Fruit fly (Drosophila melanogaster) whole organism, prepupa: ENCODE results near the gene Trmt61.

ENCODE experiments used
- Blimp-1 ChIP-seq: fragments of 200-800 bp; sonication (Bioruptor generic); optimal IDR thresholded peaks from 3 replicates; lab custom pipeline; 2017; ENCODE audit warnings: missing biosample characterization, missing genetic modification characterization, mild to moderate bottlenecking, moderate library complexity, missing genetic modification reagents
- CG10631 ChIP-seq: fragments of 200-800 bp; sonication (Bioruptor generic); optimal IDR thresholded peaks from 2 replicates; lab custom pipeline; 2016; ENCODE audit warnings: missing biosample characterization, missing genetic modification characterization
- CG11294 ChIP-seq: fragments of 200-800 bp; sonication (Bioruptor generic); IDR thresholded peaks from 2 replicates; pipeline ENCODE4 v1.3.6; 2022; ENCODE audit warnings: missing biosample characterization, missing genetic modification characterization
- CG11902 ChIP-seq: fragments of 200-800 bp; sonication (Bioruptor generic); optimal IDR thresholded peaks from 3 replicates; lab custom pipeline; 2016; ENCODE audit warnings: missing biosample characterization, missing genetic modification characterization
- CG1621 ChIP-seq: fragments of 200-800 bp; sonication (Bioruptor generic); optimal IDR thresholded peaks from 3 replicates; lab custom pipeline; 2018; ENCODE audit warnings: missing biosample characterization, mild to moderate bottlenecking, missing genetic modification characterization
- CG16779 ChIP-seq: fragments of 200-800 bp; sonication (Bioruptor generic); optimal IDR thresholded peaks from 3 replicates; lab custom pipeline; 2017; ENCODE audit warnings: missing biosample characterization, mild to moderate bottlenecking, missing genetic modification characterization
- CG3032 ChIP-seq: fragments of 200-800 bp; optimal IDR thresholded peaks from 2 replicates; lab custom pipeline; 2019; ENCODE audit warnings: missing biosample characterization, mild to moderate bottlenecking, missing genetic modification characterization, moderate library complexity
- CG32006 ChIP-seq: fragments of 200-800 bp; sonication (Bioruptor generic); optimal IDR thresholded peaks from 3 replicates; lab custom pipeline; 2017; ENCODE audit warnings: missing biosample characterization, mild to moderate bottlenecking, missing genetic modification characterization
- CG34406 ChIP-seq: fragments of 200-800 bp; sonication (Bioruptor generic); optimal IDR thresholded peaks from 3 replicates; lab custom pipeline; 2016; ENCODE audit warnings: missing biosample characterization, missing genetic modification characterization
- CG4318 ChIP-seq: fragments of 200-800 bp; sonication (Bioruptor generic); optimal IDR thresholded peaks from 3 replicates; lab custom pipeline; 2017; ENCODE audit warnings: missing biosample characterization, mild to moderate bottlenecking, missing genetic modification characterization
- CG6163 ChIP-seq: fragments of 200-800 bp; sonication (Bioruptor generic); IDR thresholded peaks from 3 replicates; pipeline ENCODE4 v1.3.6; 2022; ENCODE audit warnings: missing biosample characterization, missing genetic modification characterization
- CG6276 ChIP-seq: fragments of 200-800 bp; sonication (Bioruptor generic); optimal IDR thresholded peaks from 2 replicates; lab custom pipeline; 2017; ENCODE audit warnings: missing biosample characterization, mild to moderate bottlenecking, missing genetic modification characterization
- CG6792 ChIP-seq: fragments of 200-800 bp; sonication (Bioruptor generic); optimal IDR thresholded peaks from 3 replicates; lab custom pipeline; 2016; ENCODE audit warnings: missing biosample characterization, missing genetic modification characterization
- CG6808 ChIP-seq: fragments of 200-800 bp; sonication (Bioruptor generic); optimal IDR thresholded peaks from 3 replicates; lab custom pipeline; 2017; ENCODE audit warnings: missing biosample characterization, missing genetic modification characterization, mild to moderate bottlenecking, moderate library complexity, missing genetic modification reagents
- CG7368 ChIP-seq: fragments of 200-800 bp; sonication (Bioruptor generic); optimal IDR thresholded peaks from 3 replicates; lab custom pipeline; 2016; ENCODE audit warnings: missing biosample characterization, missing genetic modification characterization
- CG8119 ChIP-seq: fragments of 200-800 bp; sonication (Bioruptor generic); IDR thresholded peaks from 3 replicates; pipeline ENCODE4 v1.3.6; 2022; ENCODE audit warnings: missing biosample characterization, missing genetic modification characterization
- CG8632 ChIP-seq: fragments of 200-800 bp; sonication (Bioruptor generic); optimal IDR thresholded peaks from 3 replicates; lab custom pipeline; 2016; ENCODE audit warnings: missing biosample characterization, missing genetic modification characterization
- CG9139 ChIP-seq: fragments of 200-800 bp; sonication (Bioruptor generic); optimal IDR thresholded peaks from 3 replicates; lab custom pipeline; 2017; ENCODE audit warnings: missing biosample characterization, mild to moderate bottlenecking, missing genetic modification characterization
- Eip75B ChIP-seq: fragments of 200-800 bp; sonication (Bioruptor generic); optimal IDR thresholded peaks from 3 replicates; lab custom pipeline; 2016; ENCODE audit warnings: missing biosample characterization, missing genetic modification characterization
- Eip78C ChIP-seq: fragments of 200-800 bp; sonication (Bioruptor generic); peaks from one replicate; lab custom pipeline; 2016; ENCODE audit warnings: missing biosample characterization, missing genetic modification characterization
- Eip93F ChIP-seq: fragments of 200-800 bp; sonication (Bioruptor generic); optimal IDR thresholded peaks from 2 replicates; lab custom pipeline; 2016; ENCODE audit warnings: missing biosample characterization, mild to moderate bottlenecking, missing genetic modification characterization
- Ets96B ChIP-seq: fragments of 200-800 bp; optimal IDR thresholded peaks from 2 replicates; lab custom pipeline; 2019; ENCODE audit warnings: missing biosample characterization, mild to moderate bottlenecking, missing genetic modification characterization, moderate library complexity
- Hr38 ChIP-seq: sonication (Bioruptor generic); optimal IDR thresholded peaks from 2 replicates; lab custom pipeline; 2016; ENCODE audit warnings: missing biosample characterization, missing genetic modification characterization
- Hr39 ChIP-seq: fragments of 200-800 bp; sonication (Bioruptor generic); optimal IDR thresholded peaks from 2 replicates; lab custom pipeline; 2016; ENCODE audit warnings: missing biosample characterization, missing genetic modification characterization
- Met ChIP-seq: fragments of 200-800 bp; sonication (Bioruptor generic); optimal IDR thresholded peaks from 3 replicates; lab custom pipeline; 2016; ENCODE audit warnings: missing biosample characterization, missing genetic modification characterization
- OdsH ChIP-seq: fragments of 200-800 bp; sonication (Bioruptor generic); optimal IDR thresholded peaks from 3 replicates; lab custom pipeline; 2016; ENCODE audit warnings: missing biosample characterization, missing genetic modification characterization
- Smox ChIP-seq: fragments of 200-800 bp; sonication (Bioruptor generic); optimal IDR thresholded peaks from 3 replicates; lab custom pipeline; 2016; ENCODE audit warnings: missing biosample characterization, missing genetic modification characterization
- Sox102F ChIP-seq: fragments of 200-800 bp; sonication (Bioruptor generic); optimal IDR thresholded peaks from 2 replicates; lab custom pipeline; 2016; ENCODE audit warnings: missing biosample characterization, mild to moderate bottlenecking, missing genetic modification characterization
- Sox15 ChIP-seq: fragments of 200-800 bp; sonication (Bioruptor generic); optimal IDR thresholded peaks from 3 replicates; lab custom pipeline; 2016; ENCODE audit warnings: missing biosample characterization, missing genetic modification characterization
- achi ChIP-seq: fragments of 200-800 bp; sonication (Bioruptor generic); optimal IDR thresholded peaks from 3 replicates; lab custom pipeline; 2016; ENCODE audit warnings: missing biosample characterization, missing genetic modification characterization
- acj6 ChIP-seq: fragments of 200-800 bp; sonication (Bioruptor generic); optimal IDR thresholded peaks from 3 replicates; lab custom pipeline; 2016; ENCODE audit warnings: missing biosample characterization, missing genetic modification characterization
- cyc ChIP-seq: fragments of 200-800 bp; sonication (Bioruptor generic); optimal IDR thresholded peaks from 3 replicates; lab custom pipeline; 2016; ENCODE audit warnings: missing biosample characterization, missing genetic modification characterization
- dac ChIP-seq: fragments of 200-800 bp; sonication (Bioruptor generic); optimal IDR thresholded peaks from 2 replicates; lab custom pipeline; 2017; ENCODE audit warnings: missing biosample characterization, mild to moderate bottlenecking, missing genetic modification characterization
- dsx ChIP-seq: fragments of 200-800 bp; optimal IDR thresholded peaks from 3 replicates; lab custom pipeline; 2019; ENCODE audit warnings: missing biosample characterization, mild to moderate bottlenecking, missing genetic modification characterization, moderate library complexity; ENCODE audit not compliant: poor library complexity, severe bottlenecking
- eg ChIP-seq: fragments of 200-800 bp; sonication (Bioruptor generic); IDR thresholded peaks from 3 replicates; pipeline ENCODE4 v1.3.6; 2022; ENCODE audit warnings: missing biosample characterization, missing genetic modification characterization
- esn ChIP-seq: fragments of 200-800 bp; sonication (Bioruptor generic); optimal IDR thresholded peaks from 2 replicates; lab custom pipeline; 2016; ENCODE audit warnings: missing biosample characterization, mild to moderate bottlenecking, missing genetic modification characterization, moderate library complexity
- fd59A ChIP-seq: fragments of 200-800 bp; sonication (Bioruptor generic); optimal IDR thresholded peaks from 2 replicates; lab custom pipeline; 2017; ENCODE audit warnings: missing biosample characterization, mild to moderate bottlenecking, missing genetic modification characterization, missing genetic modification reagents
- fkh ChIP-seq: fragments of 200-800 bp; sonication (Bioruptor generic); optimal IDR thresholded peaks from 3 replicates; lab custom pipeline; 2017; ENCODE audit warnings: missing biosample characterization, mild to moderate bottlenecking, missing genetic modification characterization, moderate library complexity
- lz ChIP-seq: fragments of 200-800 bp; sonication (Bioruptor generic); optimal IDR thresholded peaks from 3 replicates; lab custom pipeline; 2016; ENCODE audit warnings: missing biosample characterization, missing genetic modification characterization
- net ChIP-seq: fragments of 200-800 bp; sonication (Bioruptor generic); optimal IDR thresholded peaks from 3 replicates; lab custom pipeline; 2016; ENCODE audit warnings: missing biosample characterization, missing genetic modification characterization
- pdm3 ChIP-seq: fragments of 200-800 bp; sonication (Bioruptor generic); optimal IDR thresholded peaks from 3 replicates; lab custom pipeline; 2016; ENCODE audit warnings: missing biosample characterization, missing genetic modification characterization
- salr ChIP-seq, 2 experiments: fragments of 200-800 bp; sonication (Bioruptor generic); optimal IDR thresholded peaks; 3 replicates each; lab custom pipeline; 2016 to 2018; ENCODE audit warnings: missing biosample characterization in 2 of 2, missing genetic modification characterization in 2 of 2, mild to moderate bottlenecking in 1 of 2
- spab ChIP-seq: fragments of 200-800 bp; sonication (Bioruptor generic); optimal IDR thresholded peaks from 2 replicates; lab custom pipeline; 2017; ENCODE audit warnings: missing biosample characterization, mild to moderate bottlenecking, missing genetic modification characterization, missing genetic modification reagents
- ss ChIP-seq, 2 experiments: fragments of 200-800 bp; sonication (Bioruptor generic); optimal IDR thresholded peaks; 2 replicates in 1 of 2; 3 replicates in 1 of 2; lab custom pipeline; 2017 to 2018; ENCODE audit warnings: mild to moderate bottlenecking in 2 of 2, missing biosample characterization in 2 of 2, missing genetic modification characterization in 2 of 2, moderate library complexity in 1 of 2
- svp ChIP-seq: fragments of 200-800 bp; sonication (Bioruptor generic); peaks from one replicate; lab custom pipeline; 2016; ENCODE audit warnings: missing biosample characterization, missing genetic modification characterization
- vri ChIP-seq: fragments of 200-800 bp; sonication (Bioruptor generic); optimal IDR thresholded peaks from 3 replicates; lab custom pipeline; 2016; ENCODE audit warnings: missing biosample characterization, mild to moderate bottlenecking, missing genetic modification characterization

Gene Trmt61

dm6 chr3R:26012801-26013663, 46.3 kb upstream of the Trmt61 start (continued):
- TF ChIP-seq CG11294 (no peak), CG6163 (peak; percentile 17; the same call in 1 of the 3 replicates), esn (GFP tag; lab: Kevin White, UChicago) (peak; percentile 59), Eip78C (GFP tag; lab: Kevin White, UChicago) (peak; percentile 69), dsx (peak; percentile 64), CG6792 (GFP tag; lab: Kevin White, UChicago) (no peak), CG34406 (GFP tag; lab: Kevin White, UChicago) (peak; percentile 10), Met (GFP tag; lab: Kevin White, UChicago) (peak; percentile 44), spab (GFP tag; lab: Kevin White, UChicago) (peak; percentile 43), Smox (peak; percentile 18), Eip93F (GFP tag; lab: Kevin White, UChicago) (no peak), CG8119 (GFP tag; lab: Robert Waterston, UW) (peak; percentile 59; the same call in 2 of the 3 replicates), CG16779 (no peak), dac (no peak), ss (GFP tag; optimal IDR thresholded peaks at IDR 0.05; lab: Kevin White, UChicago) (peak; percentile 34 to 96), CG6808 (GFP tag; lab: Kevin White, UChicago) (peak; percentile 48), fd59A (no peak), CG6276 (GFP tag; lab: Kevin White, UChicago) (no peak), CG10631 (peak; percentile 30), cyc (GFP tag; lab: Kevin White, UChicago) (peak; percentile 7), Hr38 (GFP tag; lab: Kevin White, UChicago) (no peak), Eip75B (GFP tag; lab: Kevin White, UChicago) (no peak), fkh (GFP tag; lab: Kevin White, UChicago) (no peak), Blimp-1 (GFP tag; lab: Kevin White, UChicago) (no peak), vri (no peak), Hr39 (GFP tag; lab: Kevin White, UChicago) (no peak), CG4318 (GFP tag; lab: Kevin White, UChicago) (peak; percentile 5), eg (0 out of 3 replicates have a peak, but pooled peaks have one; percentile 9), lz (no peak), Ets96B (tag; lab: Kevin White, UChicago) (peak; percentile 67), Sox102F (peak; percentile 42), achi (GFP tag; lab: Kevin White, UChicago) (peak; percentile 53), pdm3 (no peak), acj6 (peak; percentile 31), CG9139 (no peak), Sox15 (no peak), salr (GFP tag; optimal IDR thresholded peaks at IDR 0.05; lab: Kevin White, UChicago) (no peak), CG32006 (peak; percentile 60)

- no peak for TF ChIP-seq svp (GFP tag; lab: Kevin White, UChicago)
- no peak for TF ChIP-seq CG7368 (GFP tag; lab: Kevin White, UChicago)
- no peak for TF ChIP-seq CG6808 (GFP tag; lab: Kevin White, UChicago)
- no peak for TF ChIP-seq CG4318 (GFP tag; lab: Kevin White, UChicago)
- no peak for TF ChIP-seq OdsH (GFP tag; lab: Kevin White, UChicago)
- TF ChIP-seq CG11902 (GFP tag; lab: Kevin White, UChicago): no peak
- no peak for TF ChIP-seq CG3032 (tag; lab: Kevin White, UChicago)
- TF ChIP-seq CG11294: no peak
- no peak for TF ChIP-seq dsx
- no peak for TF ChIP-seq achi (GFP tag; lab: Kevin White, UChicago)
- TF ChIP-seq Eip75B (GFP tag; lab: Kevin White, UChicago): no peak
- no peak for TF ChIP-seq dac
- TF ChIP-seq CG6792 (GFP tag; lab: Kevin White, UChicago): no peak
- TF ChIP-seq net (GFP tag; lab: Kevin White, UChicago): no peak
- no peak for TF ChIP-seq CG1621 (tag; lab: Kevin White, UChicago)
- TF ChIP-seq CG8632 (GFP tag; lab: Kevin White, UChicago): no peak
- TF ChIP-seq vri: no peak
- TF ChIP-seq cyc (GFP tag; lab: Kevin White, UChicago): no peak
- no peak for TF ChIP-seq fd59A
Measured at dm6 chr3R:26013664-26013948, 45.7 kb upstream of the Trmt61 start.
